Worm (Caenorhabditis elegans) whole organism, young adult: ENCODE data around the gene T24H10.5.

Source experiments
- D2030.7 ChIP-seq: fragments of 200-800 bp; sonication (Bioruptor generic); IDR thresholded peaks from 2 replicates; pipeline ENCODE4 v1.3.6; 2022; ENCODE audit warnings: missing genetic modification reagents, missing genetic modification characterization, missing compliant biosample characterization
- F23B12.7 ChIP-seq: sonication (generic microtip); optimal IDR thresholded peaks from 2 replicates; lab custom pipeline; 2017; ENCODE audit warnings: missing genetic modification characterization, mild to moderate bottlenecking, missing compliant biosample characterization, antibody characterized with exemption, moderate library complexity; ENCODE audit not compliant: insufficient read depth
- F33H1.4 ChIP-seq: fragments of 200-800 bp; sonication (Bioruptor generic); IDR thresholded peaks from 2 replicates; pipeline ENCODE4 v1.3.6; 2022; ENCODE audit warnings: missing genetic modification reagents, missing genetic modification characterization, missing compliant biosample characterization
- T07F8.4 ChIP-seq: sonication (generic microtip); optimal IDR thresholded peaks from 2 replicates; lab custom pipeline; 2016; ENCODE audit warnings: mild to moderate bottlenecking, missing genetic modification characterization, moderate library complexity, missing compliant biosample characterization
- Y53F4B.3 ChIP-seq: fragments of 200-800 bp; sonication (Bioruptor generic); IDR thresholded peaks from 2 replicates; pipeline ENCODE4 v1.3.6; 2022; ENCODE audit warnings: missing genetic modification reagents, missing genetic modification characterization, missing compliant biosample characterization
- Y53G8AR.9 ChIP-seq: fragments of 200-800 bp; sonication (Bioruptor generic); conservative IDR thresholded peaks from 2 replicates; pipeline ENCODE4 v1.3.6; 2022; ENCODE audit warnings: missing genetic modification reagents, missing genetic modification characterization, missing compliant biosample characterization
- Y56A3A.18 ChIP-seq: fragments of 200-800 bp; sonication (Bioruptor generic); IDR thresholded peaks from 2 replicates; pipeline ENCODE4 v1.3.6; 2022; ENCODE audit warnings: missing genetic modification reagents, missing genetic modification characterization, missing compliant biosample characterization
- aptf-3 ChIP-seq: fragments of 200-800 bp; sonication (Bioruptor generic); IDR thresholded peaks from 2 replicates; pipeline ENCODE4 v1.3.6; 2022; ENCODE audit warnings: missing genetic modification characterization, missing compliant biosample characterization
- atf-7 ChIP-seq: sonication (generic microtip); optimal IDR thresholded peaks from 2 replicates; lab custom pipeline; 2017; ENCODE audit warnings: mild to moderate bottlenecking, missing genetic modification characterization, missing compliant biosample characterization
- attf-3 ChIP-seq: fragments of 200-800 bp; sonication (Bioruptor generic); conservative IDR thresholded peaks from 2 replicates; pipeline ENCODE4 v1.3.6; 2022; ENCODE audit warnings: missing genetic modification reagents, missing genetic modification characterization, missing compliant biosample characterization
- cebp-1 ChIP-seq, 2 experiments: fragments of 200-800 bp in 1 of 2; sonication (Bioruptor generic) in 1 of 2; sonication (generic microtip) in 1 of 2; IDR thresholded peaks in 1 of 2; optimal IDR thresholded peaks in 1 of 2; 2 replicates each; pipeline versions ENCODE4 v1.3.6 to Lab custom; 2017 to 2022; ENCODE audit warnings: missing compliant biosample characterization in 2 of 2, missing genetic modification characterization in 2 of 2, mild to moderate bottlenecking in 1 of 2, missing genetic modification reagents in 1 of 2, moderate library complexity in 1 of 2
- cebp-2 ChIP-seq: fragments of 200-800 bp; sonication (Bioruptor generic); IDR thresholded peaks from 2 replicates; pipeline ENCODE4 v1.3.6; 2022; ENCODE audit warnings: missing genetic modification characterization, missing compliant biosample characterization
- dpl-1 ChIP-seq: fragments of 150-350 bp; optimal IDR thresholded peaks from 2 replicates; lab custom pipeline; 2014; ENCODE audit warnings: missing biosample characterization, missing genetic modification reagents, missing genetic modification characterization
- egl-18 ChIP-seq: fragments of 200-800 bp; sonication (Bioruptor generic); IDR thresholded peaks from 2 replicates; pipeline ENCODE4 v1.3.6; 2022; ENCODE audit warnings: missing genetic modification reagents, missing genetic modification characterization, missing compliant biosample characterization
- egl-44 ChIP-seq: fragments of 200-800 bp; sonication (Bioruptor generic); IDR thresholded peaks from 2 replicates; pipeline ENCODE4 v1.3.6; 2022; ENCODE audit warnings: missing genetic modification reagents, missing genetic modification characterization, missing compliant biosample characterization
- hmg-1.2 ChIP-seq: fragments of 200-800 bp; sonication (Bioruptor generic); IDR thresholded peaks from 2 replicates; pipeline ENCODE4 v1.3.6; 2022; ENCODE audit warnings: missing genetic modification reagents, missing genetic modification characterization, missing compliant biosample characterization
- let-526 ChIP-seq: fragments of 200-800 bp; sonication (Bioruptor generic); IDR thresholded peaks from 2 replicates; pipeline ENCODE4 v1.3.6; 2022; ENCODE audit warnings: missing genetic modification reagents, missing genetic modification characterization, missing compliant biosample characterization
- lir-1 ChIP-seq: fragments of 200-800 bp; sonication (Bioruptor generic); conservative IDR thresholded peaks from 2 replicates; pipeline ENCODE4 v1.3.6; 2022; ENCODE audit warnings: missing genetic modification reagents, missing genetic modification characterization, missing compliant biosample characterization
- madf-10 ChIP-seq: sonication (generic microtip); optimal IDR thresholded peaks from 2 replicates; lab custom pipeline; 2016; ENCODE audit warnings: mild to moderate bottlenecking, missing genetic modification characterization, missing compliant biosample characterization
- madf-3 ChIP-seq: fragments of 200-800 bp; sonication (Bioruptor generic); IDR thresholded peaks from 2 replicates; pipeline ENCODE4 v1.3.6; 2022; ENCODE audit warnings: missing genetic modification reagents, missing genetic modification characterization, missing compliant biosample characterization
- mel-28 ChIP-seq: sonication (generic microtip); optimal IDR thresholded peaks from 2 replicates; lab custom pipeline; 2016; ENCODE audit warnings: borderline replicate concordance, mild to moderate bottlenecking, missing genetic modification characterization, missing compliant biosample characterization
- nhr-27 ChIP-seq: fragments of 200-800 bp; sonication (Bioruptor generic); optimal IDR thresholded peaks from 2 replicates; lab custom pipeline; 2018; ENCODE audit warnings: mild to moderate bottlenecking, missing genetic modification characterization, moderate library complexity, missing compliant biosample characterization
- nhr-80 ChIP-seq: sonication (generic microtip); optimal IDR thresholded peaks from 2 replicates; lab custom pipeline; 2016; ENCODE audit warnings: missing genetic modification characterization, missing compliant biosample characterization
- pha-4 ChIP-seq: fragments of 150-350 bp; sonication (generic microtip); optimal IDR thresholded peaks from 2 replicates; lab custom pipeline; 2014; ENCODE audit warnings: missing biosample characterization, missing genetic modification reagents, missing genetic modification characterization
- sdz-38 ChIP-seq: sonication (generic microtip); optimal IDR thresholded peaks from 2 replicates; lab custom pipeline; 2016; ENCODE audit warnings: missing genotype, missing genetic modification characterization, missing compliant biosample characterization
- sea-2 ChIP-seq: fragments of 200-800 bp; sonication (Bioruptor generic); IDR thresholded peaks from 2 replicates; pipeline ENCODE4 v1.3.6; 2022; ENCODE audit warnings: missing genetic modification characterization, missing compliant biosample characterization
- sptf-2 ChIP-seq: fragments of 200-800 bp; sonication (Bioruptor generic); optimal IDR thresholded peaks from 2 replicates; lab custom pipeline; 2018; ENCODE audit warnings: mild to moderate bottlenecking, missing genetic modification characterization, missing compliant biosample characterization
- tlf-1 ChIP-seq: fragments of 200-800 bp; sonication (Bioruptor generic); optimal IDR thresholded peaks from 2 replicates; lab custom pipeline; 2018; ENCODE audit warnings: mild to moderate bottlenecking, missing genetic modification characterization, missing compliant biosample characterization
- zim-3 ChIP-seq: sonication (generic microtip); optimal IDR thresholded peaks from 2 replicates; lab custom pipeline; 2017; ENCODE audit warnings: mild to moderate bottlenecking, missing genetic modification characterization, moderate library complexity, missing compliant biosample characterization
- ztf-18 ChIP-seq: sonication (generic microtip); optimal IDR thresholded peaks from 2 replicates; lab custom pipeline; 2016; ENCODE audit warnings: missing genotype, mild to moderate bottlenecking, missing genetic modification characterization, missing compliant biosample characterization

Gene T24H10.5

DNA sequence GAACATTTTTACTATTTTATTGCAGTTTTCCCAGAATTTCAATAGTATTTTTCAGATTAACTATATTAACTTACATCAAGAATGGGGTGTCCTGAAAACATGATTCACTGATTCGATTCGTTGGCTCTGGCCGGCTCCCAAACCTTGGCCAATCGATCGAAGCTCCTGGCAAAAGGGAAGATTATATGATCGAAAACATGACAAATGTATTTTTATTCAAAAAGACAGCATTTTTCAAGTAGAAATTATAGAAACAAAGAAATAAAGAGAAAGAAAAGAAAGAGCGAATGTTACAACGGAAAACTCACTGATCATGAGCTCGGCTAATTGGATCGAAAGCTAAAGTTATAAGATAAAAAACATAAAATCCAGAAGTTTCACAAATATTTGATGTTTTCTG, 30.2 kb upstream of the T24H10.5 start, which contains the start of gene T24B8.4:
T24B8.4 (minus strand) TSS at position 101 of the 400 bp plus-strand sequence.
- TF ChIP-seq F33H1.4 (GFP tag; lab: Robert Waterston, UW), result no peak
- no peak for TF ChIP-seq atf-7 (tag; lab: Kevin White, UChicago)
- no peak for TF ChIP-seq attf-3 (GFP tag; lab: Robert Waterston, UW)
- TF ChIP-seq pha-4 (tag; lab: Kevin White, UChicago), result no peak
- TF ChIP-seq tlf-1, result no peak
- TF ChIP-seq D2030.7, result no peak
- no peak for TF ChIP-seq mel-28 (tag; lab: Kevin White, UChicago)
- TF ChIP-seq sptf-2, result no peak

ce11 chrII:9072769-9073168, 28.1 kb upstream of the T24H10.5 start:
- no peak for TF ChIP-seq T07F8.4 (tag; lab: Kevin White, UChicago)
- TF ChIP-seq sdz-38, result no peak
- no peak for TF ChIP-seq let-526
- TF ChIP-seq zim-3 (tag; lab: Kevin White, UChicago), result no peak
- no peak for TF ChIP-seq madf-10
- no peak for TF ChIP-seq aptf-3 (GFP tag; lab: Robert Waterston, UW)
- no peak for TF ChIP-seq madf-3 (GFP tag; lab: Robert Waterston, UW)

- TF ChIP-seq F23B12.7, result no peak
- TF ChIP-seq nhr-27 (tag; lab: Kevin White, UChicago), result no peak
- TF ChIP-seq, all 124 proteins: peak for 0
These were observed 26.4 kb upstream of the T24H10.5 start for ce11 chrII:9074492-9074891.

- TF ChIP-seq nhr-80 (tag; lab: Kevin White, UChicago), result peak; percentile 46
- no peak for TF ChIP-seq hmg-1.2 (GFP tag; lab: Robert Waterston, UW)
These were observed 24.6 kb upstream of the T24H10.5 start for ce11 chrII:9076098-9076879.

ce11 chrII:9078351-9078750, 22.5 kb upstream of the T24H10.5 start:
- TF ChIP-seq Y53G8AR.9 (GFP tag; lab: Robert Waterston, UW) (no peak), egl-18 (GFP tag; lab: Robert Waterston, UW) (no peak), sea-2 (GFP tag; lab: Robert Waterston, UW) (no peak), cebp-1 (GFP tag; IDR thresholded peaks at IDR 0.05; lab: Robert Waterston, UW) (no peak), cebp-1 (tag; optimal IDR thresholded peaks at IDR 0.05; lab: Kevin White, UChicago) (no peak), ztf-18 (tag; lab: Kevin White, UChicago) (no peak), cebp-2 (GFP tag; lab: Robert Waterston, UW) (no peak)

DNA sequence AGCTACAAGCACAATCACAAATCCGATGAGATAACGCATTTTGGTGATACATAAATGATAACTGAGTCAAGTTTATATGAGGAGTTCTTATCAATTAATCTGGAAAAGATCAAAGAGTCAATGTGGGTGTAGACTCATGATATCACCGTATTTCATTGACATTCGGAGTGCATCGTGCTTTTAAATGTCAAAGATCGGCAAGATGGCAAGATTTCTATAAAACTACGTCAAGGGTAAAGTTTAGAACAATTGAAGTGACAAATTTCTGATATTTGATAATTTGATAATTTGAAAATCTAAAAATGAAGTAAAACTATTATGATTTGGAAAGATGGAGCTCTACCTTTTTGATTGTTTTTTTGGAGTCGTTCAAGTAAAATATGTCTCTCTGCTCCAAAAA, 17.8 kb upstream of the T24H10.5 start, which contains the start of gene sysm-1:
sysm-1 (minus strand) TSS at position 101 of the 400 bp plus-strand sequence.
- TF ChIP-seq nhr-80 (tag; lab: Kevin White, UChicago) (peak; percentile 4), Y56A3A.18 (GFP tag; lab: Robert Waterston, UW) (no peak)
- TF ChIP-seq, all 124 proteins: peak for 1

DNA sequence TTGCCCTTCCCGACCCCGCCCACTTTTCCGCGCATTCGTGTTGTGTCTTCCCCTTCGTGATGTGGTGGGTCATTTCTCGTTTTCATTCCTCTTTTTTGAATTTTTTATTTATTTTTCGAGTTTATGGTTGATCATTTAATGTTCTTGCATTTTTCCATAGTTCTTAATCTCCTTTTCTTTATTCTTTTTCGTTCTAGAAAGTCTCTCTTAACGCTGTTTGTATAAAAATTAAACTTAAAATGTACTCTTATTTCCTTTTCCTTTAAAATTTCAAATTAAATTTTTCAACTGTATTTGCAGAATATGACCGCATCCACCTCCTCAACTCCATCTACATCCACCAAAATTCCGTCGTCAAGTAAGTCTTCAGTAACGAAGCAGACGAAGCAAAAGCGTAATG, 14.6 kb upstream of the T24H10.5 start, which contains the start of gene hlh-3:
hlh-3 (plus strand) TSS at position 301 of the 400 bp plus-strand sequence.
- TF ChIP-seq lir-1 (GFP tag; lab: Robert Waterston, UW) (no peak), dpl-1 (GFP tag; lab: Kevin White, UChicago) (no peak), egl-44 (no peak), Y53F4B.3 (GFP tag; lab: Robert Waterston, UW) (no peak)
